Fruit fly (Drosophila melanogaster): Measurements from ENCODE around the gene CG34251.

CG34251 gene

DNA sequence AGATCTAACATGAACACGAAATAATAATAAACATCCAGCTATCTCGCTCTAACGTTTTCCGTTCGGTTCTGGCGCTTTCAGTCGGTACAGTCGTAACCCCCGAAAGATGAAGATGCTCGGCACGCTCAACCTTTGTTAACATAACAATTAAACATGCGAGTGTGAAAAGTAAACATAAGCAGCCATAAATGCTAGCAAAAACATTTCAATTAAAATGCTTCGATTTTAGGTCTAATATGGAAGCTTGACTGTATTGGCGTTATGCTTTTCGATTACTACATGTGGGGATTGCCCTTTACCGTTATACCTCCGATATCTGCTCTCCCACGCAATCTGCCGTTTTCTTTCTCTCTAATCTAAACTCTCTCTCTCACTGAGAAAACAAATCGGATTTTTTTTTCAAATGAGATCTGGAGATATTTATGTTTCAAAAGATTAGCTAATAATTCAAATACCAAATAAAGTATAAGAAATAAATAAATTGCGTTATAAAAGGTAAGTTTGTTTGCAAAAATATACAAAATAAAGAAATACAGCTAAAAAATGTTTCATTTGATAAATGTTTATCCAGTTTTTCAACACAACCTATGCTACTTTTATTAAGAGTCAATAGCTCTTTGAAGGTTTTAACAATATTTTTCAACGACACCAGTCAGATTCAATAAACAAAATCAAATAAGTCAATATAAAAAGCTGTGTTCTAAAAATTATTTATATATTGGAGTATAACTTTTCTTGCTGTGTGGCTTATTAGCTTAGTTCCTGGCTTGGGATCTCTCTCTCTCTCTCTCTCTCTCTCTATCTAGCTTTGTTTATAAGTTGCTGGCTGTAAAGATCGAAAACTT lies 12.8 kb upstream of the CG34251 start (continued):
- TF ChIP-seq CG8319 (GFP tag; optimal IDR thresholded peaks at IDR 0.05), result peak; percentile 12
- TF ChIP-seq Blimp-1 (GFP tag; optimal IDR thresholded peaks at IDR 0.05), result no peak
- TF ChIP-seq OdsH (GFP tag; optimal IDR thresholded peaks at IDR 0.05), result peak; percentile 71
- TF ChIP-seq CG8632 (GFP tag; optimal IDR thresholded peaks at IDR 0.05), result peak; percentile 28
- peak; percentile 66 for TF ChIP-seq lz (GFP tag; optimal IDR thresholded peaks at IDR 0.05)
- TF ChIP-seq Gug (GFP tag; IDR thresholded peaks at IDR 0.05), result peak; percentile 57; the same call in 1 of the 2 replicates
- peak; percentile 52 for TF ChIP-seq dac (GFP tag; optimal IDR thresholded peaks at IDR 0.05)
- TF ChIP-seq CG11762 (GFP tag; optimal IDR thresholded peaks at IDR 0.05; ENCODE audit: insufficient read depth), result peak; percentile 41
- peak; percentile 82 for TF ChIP-seq Hr4 (GFP tag; optimal IDR thresholded peaks at IDR 0.05)
- TF ChIP-seq fkh (GFP tag; optimal IDR thresholded peaks at IDR 0.05), result peak; percentile 94
- TF ChIP-seq vri (GFP tag; optimal IDR thresholded peaks at IDR 0.05), result peak; percentile 71
- peak; percentile 74 for TF ChIP-seq CG32006 (GFP tag; optimal IDR thresholded peaks at IDR 0.05)
- TF ChIP-seq Met (GFP tag; optimal IDR thresholded peaks at IDR 0.05), result peak; percentile 63
- peak; percentile 91 for TF ChIP-seq eg (GFP tag; IDR thresholded peaks at IDR 0.05)
- peak; percentile 48 for TF ChIP-seq Ets21C (GFP tag; optimal IDR thresholded peaks at IDR 0.05)
- TF ChIP-seq spab (GFP tag; optimal IDR thresholded peaks at IDR 0.05), result no peak
- TF ChIP-seq CG3919 (GFP tag; optimal IDR thresholded peaks at IDR 0.05), result peak; percentile 33
- TF ChIP-seq cyc (GFP tag; optimal IDR thresholded peaks at IDR 0.05), result peak; percentile 67
- no peak for TF ChIP-seq CG7368 (GFP tag; optimal IDR thresholded peaks at IDR 0.05)
- peak; percentile 80 for TF ChIP-seq CG31627 (GFP tag; optimal IDR thresholded peaks at IDR 0.05)
- no peak for TF ChIP-seq fd85E (GFP tag; optimal IDR thresholded peaks at IDR 0.05)
- TF ChIP-seq dsx (GFP tag; optimal IDR thresholded peaks at IDR 0.05; ENCODE audit: poor library complexity, severe bottlenecking), result no peak
- TF ChIP-seq acj6 (GFP tag; optimal IDR thresholded peaks at IDR 0.05), result peak; percentile 61
- no peak for TF ChIP-seq CG1621 (tag; optimal IDR thresholded peaks at IDR 0.05)
- peak; percentile 30 for TF ChIP-seq Ets96B (tag; optimal IDR thresholded peaks at IDR 0.05)
- peak; percentile 39 for TF ChIP-seq Eip75B (GFP tag; optimal IDR thresholded peaks at IDR 0.05)
- TF ChIP-seq ss (GFP tag; optimal IDR thresholded peaks at IDR 0.05), result no peak
- peak; percentile 25 for TF ChIP-seq CG11902 (GFP tag; optimal IDR thresholded peaks at IDR 0.05)
- TF ChIP-seq Sox14 (GFP tag; optimal IDR thresholded peaks at IDR 0.05), result peak; percentile 73
- TF ChIP-seq Sox15 (GFP tag; optimal IDR thresholded peaks at IDR 0.05), result peak; percentile 54
- no peak for TF ChIP-seq Lpt (GFP tag; optimal IDR thresholded peaks at IDR 0.05)

DNA sequence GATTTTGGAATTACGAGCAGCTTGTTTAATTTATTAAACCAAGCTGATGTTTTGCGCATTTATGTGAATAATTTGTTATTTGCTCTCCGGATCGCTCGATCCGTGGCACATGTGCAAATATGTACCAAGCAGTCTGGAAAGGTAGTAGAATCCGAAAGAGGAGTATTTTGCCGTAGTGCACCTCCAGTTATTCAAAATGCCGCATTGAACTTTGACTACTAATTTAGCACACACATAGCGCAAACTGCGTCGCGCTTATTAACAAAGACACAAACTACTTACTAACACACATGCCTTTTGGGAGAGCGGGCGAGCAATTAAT lies 12.2 kb upstream of the CG34251 start:
- no peak for TF ChIP-seq lz (GFP tag; optimal IDR thresholded peaks at IDR 0.05)
- TF ChIP-seq Sox15 (GFP tag; optimal IDR thresholded peaks at IDR 0.05), result no peak
- peak; percentile 91 for TF ChIP-seq fkh (GFP tag; optimal IDR thresholded peaks at IDR 0.05)
- TF ChIP-seq Eip78C (GFP tag), result no peak

DNA sequence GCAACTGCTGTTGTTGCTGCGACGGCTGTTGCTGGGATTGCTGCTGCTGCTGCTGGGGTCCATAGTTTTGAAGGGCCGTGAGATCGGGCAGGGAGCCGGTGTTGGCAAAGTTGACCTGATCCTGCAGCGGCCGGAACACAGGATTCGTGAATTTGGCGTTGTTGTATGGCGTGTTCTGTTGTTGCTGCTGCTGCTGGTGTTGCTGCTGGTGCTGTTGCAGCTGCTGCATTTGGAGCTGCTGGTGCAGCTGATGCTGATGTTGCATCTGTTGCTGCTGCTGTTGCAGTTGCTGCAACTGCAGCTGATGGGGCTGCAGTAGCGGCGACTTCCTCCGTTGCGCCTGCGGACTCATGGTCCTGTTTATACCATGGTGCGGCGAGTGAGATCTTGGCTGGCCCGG lies 7.8 kb upstream of the CG34251 start:
- TF ChIP-seq cyc (GFP tag; optimal IDR thresholded peaks at IDR 0.05) (no peak), CG7368 (GFP tag; optimal IDR thresholded peaks at IDR 0.05) (no peak), CG4318 (GFP tag; optimal IDR thresholded peaks at IDR 0.05) (no peak), CG8119 (GFP tag; IDR thresholded peaks at IDR 0.05) (no peak), fd85E (GFP tag; optimal IDR thresholded peaks at IDR 0.05) (no peak), CG16779 (tag; optimal IDR thresholded peaks at IDR 0.05) (no peak), spab (GFP tag; optimal IDR thresholded peaks at IDR 0.05) (no peak), Hr4 (GFP tag; optimal IDR thresholded peaks at IDR 0.05) (no peak), pdm3 (GFP tag; optimal IDR thresholded peaks at IDR 0.05) (no peak), svp (GFP tag) (no peak), eg (GFP tag; IDR thresholded peaks at IDR 0.05) (no peak), Sox102F (GFP tag; optimal IDR thresholded peaks at IDR 0.05) (no peak), CG1621 (tag; optimal IDR thresholded peaks at IDR 0.05) (no peak), vri (GFP tag; optimal IDR thresholded peaks at IDR 0.05) (no peak)
